Fruit fly (Drosophila melanogaster) whole organism, embryonic: ENCODE results near the gene CG9903.

Source experiments
- Atf6 ChIP-seq: fragments of 200-800 bp; sonication (Bioruptor generic); IDR thresholded peaks from 2 replicates; pipeline ENCODE4 v1.3.6; 2022; ENCODE audit warnings: missing biosample characterization, missing genetic modification characterization
- B-H1 ChIP-seq: fragments of 200-800 bp; sonication (Bioruptor generic); IDR thresholded peaks from 3 replicates; pipeline ENCODE4 v1.3.6; 2022; ENCODE audit warnings: missing biosample characterization, missing genetic modification characterization
- B-H2 ChIP-seq: fragments of 200-800 bp; sonication (Bioruptor generic); optimal IDR thresholded peaks from 2 replicates; lab custom pipeline; 2018; ENCODE audit warnings: missing biosample characterization, mild to moderate bottlenecking, missing genetic modification characterization
- Blimp-1 ChIP-seq: fragments of 200-800 bp; sonication (Bioruptor generic); optimal IDR thresholded peaks from 3 replicates; lab custom pipeline; 2018; ENCODE audit warnings: missing biosample characterization, missing genetic modification characterization, mild to moderate bottlenecking, moderate library complexity, missing genetic modification reagents
- CG10209 ChIP-seq: fragments of 200-800 bp; sonication (Bioruptor generic); optimal IDR thresholded peaks from 3 replicates; lab custom pipeline; 2017; ENCODE audit warnings: missing biosample characterization, mild to moderate bottlenecking, missing genetic modification characterization, missing genetic modification reagents
- CG10274 ChIP-seq: fragments of 200-800 bp; sonication (Bioruptor generic); optimal IDR thresholded peaks from 3 replicates; lab custom pipeline; 2017; ENCODE audit warnings: missing biosample characterization, mild to moderate bottlenecking, missing genetic modification characterization
- CG10431 ChIP-seq: fragments of 200-800 bp; sonication (Bioruptor generic); optimal IDR thresholded peaks from 3 replicates; lab custom pipeline; 2018; ENCODE audit warnings: missing biosample characterization, mild to moderate bottlenecking, missing genetic modification characterization
- CG10462 ChIP-seq: fragments of 200-800 bp; sonication (Bioruptor generic); optimal IDR thresholded peaks from 2 replicates; lab custom pipeline; 2016; ENCODE audit warnings: missing biosample characterization, missing genetic modification characterization
- CG11085 ChIP-seq: fragments of 200-800 bp; sonication (Bioruptor generic); IDR thresholded peaks from 2 replicates; pipeline ENCODE4 v1.3.6; 2022; ENCODE audit warnings: missing biosample characterization, missing genetic modification characterization
- CG11695 ChIP-seq: fragments of 200-800 bp; sonication (Bioruptor generic); IDR thresholded peaks from 3 replicates; pipeline ENCODE4 v1.3.6; 2022; ENCODE audit warnings: missing biosample characterization, missing genetic modification characterization
- CG11723 ChIP-seq: fragments of 200-800 bp; sonication (Bioruptor generic); optimal IDR thresholded peaks from 2 replicates; lab custom pipeline; 2017; ENCODE audit warnings: missing biosample characterization, mild to moderate bottlenecking, missing genetic modification characterization
- CG13894 ChIP-seq: fragments of 200-800 bp; sonication (Bioruptor generic); optimal IDR thresholded peaks from 3 replicates; lab custom pipeline; 2018; ENCODE audit warnings: missing biosample characterization, mild to moderate bottlenecking, missing genetic modification characterization, moderate library complexity
- CG1529 ChIP-seq: fragments of 200-800 bp; sonication (Bioruptor generic); optimal IDR thresholded peaks from 3 replicates; lab custom pipeline; 2018; ENCODE audit warnings: missing biosample characterization, missing genetic modification characterization
- CG1832 ChIP-seq: fragments of 200-800 bp; sonication (Bioruptor generic); optimal IDR thresholded peaks from 2 replicates; lab custom pipeline; 2017; ENCODE audit warnings: missing biosample characterization, mild to moderate bottlenecking, missing genetic modification characterization, inconsistent platforms
- CG2875 ChIP-seq: fragments of 200-800 bp; sonication (Bioruptor generic); optimal IDR thresholded peaks from 2 replicates; lab custom pipeline; 2017; ENCODE audit warnings: missing biosample characterization, mild to moderate bottlenecking, missing genetic modification characterization, missing genetic modification reagents
- CG3065 ChIP-seq: fragments of 200-800 bp; sonication (Bioruptor generic); optimal IDR thresholded peaks from 2 replicates; lab custom pipeline; 2016; ENCODE audit warnings: missing biosample characterization, missing genetic modification characterization
- CG31365 ChIP-seq: fragments of 200-800 bp; sonication (Bioruptor generic); optimal IDR thresholded peaks from 2 replicates; lab custom pipeline; 2018; ENCODE audit warnings: missing biosample characterization, mild to moderate bottlenecking, missing genetic modification characterization
- CG3726 ChIP-seq: fragments of 200-800 bp; sonication (Bioruptor generic); IDR thresholded peaks from 3 replicates; pipeline ENCODE4, ENCODE4 v1.3.6; 2022; ENCODE audit warnings: missing biosample characterization, missing genetic modification characterization
- CG3847 ChIP-seq: fragments of 200-800 bp; sonication (Bioruptor generic); IDR thresholded peaks from 2 replicates; pipeline ENCODE4 v1.3.6; 2022; ENCODE audit warnings: missing biosample characterization, missing genetic modification characterization
- CG6683 ChIP-seq: fragments of 200-800 bp; sonication (Bioruptor generic); optimal IDR thresholded peaks from 2 replicates; lab custom pipeline; 2017; ENCODE audit warnings: missing biosample characterization, mild to moderate bottlenecking, missing genetic modification characterization, missing genetic modification reagents
- CG7745 ChIP-seq: fragments of 200-800 bp; sonication (Bioruptor generic); optimal IDR thresholded peaks from 2 replicates; lab custom pipeline; 2018; ENCODE audit warnings: missing biosample characterization, mild to moderate bottlenecking, missing genetic modification characterization, moderate library complexity
- CG7963 ChIP-seq: fragments of 200-800 bp; sonication (Bioruptor generic); IDR thresholded peaks from 3 replicates; pipeline ENCODE4 v1.3.6; 2022; ENCODE audit warnings: missing biosample characterization, missing genetic modification characterization; ENCODE audit not compliant: partially characterized antibody
- CG9876 ChIP-seq: fragments of 200-800 bp; sonication (Bioruptor generic); optimal IDR thresholded peaks from 2 replicates; lab custom pipeline; 2016; ENCODE audit warnings: missing biosample characterization, missing genetic modification characterization
- CG9932 ChIP-seq: fragments of 200-800 bp; sonication (Bioruptor generic); IDR thresholded peaks from 2 replicates; pipeline ENCODE4 v1.3.6; 2022; ENCODE audit warnings: missing biosample characterization, missing genetic modification characterization
- CkIIα-i1 ChIP-seq: fragments of 200-800 bp; sonication (Bioruptor generic); IDR thresholded peaks from 2 replicates; pipeline ENCODE4 v1.3.6; 2022; ENCODE audit warnings: missing biosample characterization, missing genetic modification characterization
- Gsc ChIP-seq: fragments of 200-800 bp; sonication (Bioruptor generic); IDR thresholded peaks from 2 replicates; pipeline ENCODE4 v1.3.6; 2022; ENCODE audit warnings: missing biosample characterization, missing genetic modification characterization
- Max ChIP-seq: fragments of 200-800 bp; sonication (Bioruptor generic); optimal IDR thresholded peaks from 2 replicates; lab custom pipeline; 2016; ENCODE audit warnings: missing biosample characterization, mild to moderate bottlenecking, missing genetic modification characterization
- Med ChIP-seq: fragments of 200-800 bp; sonication (Bioruptor generic); peaks from one replicate; lab custom pipeline; 2016; ENCODE audit warnings: missing biosample characterization, missing genetic modification characterization, mild to moderate bottlenecking, inconsistent platforms, moderate library complexity
- Rx ChIP-seq: fragments of 200-800 bp; sonication (Bioruptor generic); IDR thresholded peaks from 2 replicates; pipeline ENCODE4 v1.3.6; 2022; ENCODE audit warnings: missing biosample characterization, missing genetic modification characterization
- Six4 ChIP-seq: fragments of 200-800 bp; sonication (Bioruptor generic); optimal IDR thresholded peaks from 2 replicates; lab custom pipeline; 2016; ENCODE audit warnings: missing biosample characterization, missing genetic modification characterization
- TFAM ChIP-seq: fragments of 200-800 bp; sonication (Bioruptor generic); optimal IDR thresholded peaks from 2 replicates; lab custom pipeline; 2017; ENCODE audit warnings: missing biosample characterization, missing genetic modification characterization, inconsistent platforms
- ase ChIP-seq: fragments of 200-800 bp; sonication (Bioruptor generic); IDR thresholded peaks from 3 replicates; pipeline ENCODE4 v1.3.6; 2022; ENCODE audit warnings: missing biosample characterization, missing genetic modification characterization
- br ChIP-seq: fragments of >200 bp; optimal IDR thresholded peaks from 2 replicates; lab custom pipeline; 2017
- btn ChIP-seq: fragments of 200-800 bp; sonication (Bioruptor generic); optimal IDR thresholded peaks from 2 replicates; lab custom pipeline; 2016; ENCODE audit warnings: missing biosample characterization, missing genetic modification characterization
- dati ChIP-seq: fragments of 200-800 bp; sonication (Bioruptor generic); IDR thresholded peaks from 2 replicates; pipeline ENCODE4 v1.3.6; 2022; ENCODE audit warnings: missing biosample characterization, missing genetic modification characterization
- fd96Cb ChIP-seq: fragments of 200-800 bp; sonication (Bioruptor generic); optimal IDR thresholded peaks from 2 replicates; lab custom pipeline; 2018; ENCODE audit warnings: missing biosample characterization, mild to moderate bottlenecking, missing genetic modification characterization, moderate library complexity
- gfzf ChIP-seq: fragments of 200-800 bp; sonication (Bioruptor generic); optimal IDR thresholded peaks from 2 replicates; lab custom pipeline; 2016; ENCODE audit warnings: missing biosample characterization, mild to moderate bottlenecking, missing genetic modification characterization, moderate library complexity
- grau ChIP-seq: fragments of 200-800 bp; optimal IDR thresholded peaks from 3 replicates; lab custom pipeline; 2019; ENCODE audit warnings: missing biosample characterization, mild to moderate bottlenecking, missing genetic modification characterization, moderate library complexity
- inv ChIP-seq: fragments of 200-800 bp; sonication (Bioruptor generic); IDR thresholded peaks from 2 replicates; pipeline ENCODE4 v1.3.6; 2022; ENCODE audit warnings: missing biosample characterization, missing genetic modification characterization; ENCODE audit not compliant: partially characterized antibody
- jumu ChIP-seq: fragments of 200-800 bp; sonication (Bioruptor generic); optimal IDR thresholded peaks from 3 replicates; lab custom pipeline; 2016; ENCODE audit warnings: missing biosample characterization, missing genetic modification characterization
- kay ChIP-seq: fragments of 200-800 bp; sonication (Bioruptor generic); optimal IDR thresholded peaks from 2 replicates; lab custom pipeline; 2016; ENCODE audit warnings: missing biosample characterization, missing genetic modification characterization
- knrl ChIP-seq: fragments of 200-800 bp; sonication (Bioruptor generic); IDR thresholded peaks from 3 replicates; pipeline ENCODE4 v1.3.6; 2022; ENCODE audit warnings: missing biosample characterization, missing genetic modification characterization; ENCODE audit not compliant: partially characterized antibody
- lmd ChIP-seq: fragments of 200-800 bp; sonication (Bioruptor generic); IDR thresholded peaks from 2 replicates; pipeline ENCODE4 v1.3.6; 2022; ENCODE audit warnings: missing biosample characterization, missing genetic modification characterization
- nau ChIP-seq: fragments of 200-800 bp; sonication (Bioruptor generic); optimal IDR thresholded peaks from 3 replicates; lab custom pipeline; 2017; ENCODE audit warnings: missing biosample characterization, mild to moderate bottlenecking, missing genetic modification characterization, missing genetic modification reagents
- nerfin-1 ChIP-seq: fragments of 200-800 bp; sonication (Bioruptor generic); optimal IDR thresholded peaks from 3 replicates; lab custom pipeline; 2019; ENCODE audit warnings: missing biosample characterization, mild to moderate bottlenecking, missing genetic modification characterization, moderate library complexity
- pros ChIP-seq: fragments of 200-800 bp; sonication (Bioruptor generic); optimal IDR thresholded peaks from 3 replicates; lab custom pipeline; 2019; ENCODE audit warnings: missing biosample characterization, mild to moderate bottlenecking, missing genetic modification characterization, moderate library complexity
- seq ChIP-seq: fragments of 200-800 bp; sonication (Bioruptor generic); IDR thresholded peaks from 2 replicates; pipeline ENCODE4 v1.3.6; 2022; ENCODE audit warnings: missing biosample characterization, missing genetic modification characterization
- sim ChIP-seq: fragments of 200-800 bp; sonication (Bioruptor generic); IDR thresholded peaks from 2 replicates; pipeline ENCODE4 v1.3.6; 2022; ENCODE audit warnings: missing biosample characterization, missing genetic modification characterization
- sisA ChIP-seq: fragments of 200-800 bp; sonication (Bioruptor generic); IDR thresholded peaks from 2 replicates; pipeline ENCODE4 v1.3.6; 2022; ENCODE audit warnings: missing biosample characterization, missing genetic modification characterization
- slp2 ChIP-seq: fragments of 200-800 bp; sonication (Bioruptor generic); optimal IDR thresholded peaks from 2 replicates; lab custom pipeline; 2016; ENCODE audit warnings: missing biosample characterization, missing genetic modification characterization
- sr ChIP-seq: fragments of 200-800 bp; sonication (Bioruptor generic); IDR thresholded peaks from 3 replicates; pipeline ENCODE4 v1.3.6; 2022; ENCODE audit warnings: missing biosample characterization, missing genetic modification characterization
- unpg ChIP-seq: fragments of 200-800 bp; sonication (Bioruptor generic); optimal IDR thresholded peaks from 3 replicates; lab custom pipeline; 2018; ENCODE audit warnings: missing biosample characterization, mild to moderate bottlenecking, missing genetic modification characterization, moderate library complexity

Gene CG9903

DNA sequence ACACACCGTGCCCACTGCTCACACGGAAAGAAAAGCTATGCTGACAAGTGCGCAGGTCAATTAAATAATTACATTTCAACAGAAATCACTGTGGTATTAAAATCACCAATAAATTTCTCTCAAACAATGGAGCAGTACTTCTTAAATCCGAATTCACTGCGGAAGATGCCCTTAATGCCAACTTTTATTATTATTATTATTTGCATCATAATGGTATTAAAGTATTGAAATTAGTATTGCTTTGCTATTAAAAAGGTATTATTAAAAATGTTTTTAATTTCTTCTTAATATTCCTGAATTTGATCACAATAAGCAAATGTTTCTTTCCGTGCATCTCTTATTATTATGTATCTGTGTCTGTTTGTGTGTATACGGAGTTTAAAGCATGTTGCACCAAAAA is 39.3 kb upstream of the CG9903 start (continued):
- TF ChIP-seq CG6683 (no peak), CG3726 (GFP tag; lab: Robert Waterston, UW) (no peak), sim (GFP tag; lab: Robert Waterston, UW) (no peak), kay (GFP tag; lab: Kevin White, UChicago) (no peak), CkIIα-i1 (GFP tag; lab: Robert Waterston, UW) (no peak), nerfin-1 (no peak), CG10431 (no peak), CG3847 (GFP tag; lab: Robert Waterston, UW) (no peak), Gsc (GFP tag; lab: Robert Waterston, UW) (no peak), lmd (GFP tag; lab: Robert Waterston, UW) (peak; percentile 34), CG3065 (GFP tag; lab: Kevin White, UChicago) (no peak), CG7963 (GFP tag; lab: Robert Waterston, UW) (no peak), CG11085 (no peak), inv (GFP tag; lab: Robert Waterston, UW) (no peak), CG7745 (tag; lab: Kevin White, UChicago) (no peak), seq (GFP tag; lab: Robert Waterston, UW) (no peak), nau (peak; percentile 39), Max (peak; percentile 8), ase (GFP tag; lab: Robert Waterston, UW) (no peak), CG31365 (tag; lab: Kevin White, UChicago) (no peak), CG9876 (no peak), slp2 (GFP tag; lab: Kevin White, UChicago) (no peak), CG13894 (no peak), CG10462 (GFP tag; lab: Kevin White, UChicago) (no peak), unpg (GFP tag; lab: Kevin White, UChicago) (peak; percentile 41), CG11723 (GFP tag; lab: Kevin White, UChicago) (no peak), br (lab: Kevin White, UChicago) (no peak), B-H2 (GFP tag; lab: Kevin White, UChicago) (no peak), Six4 (GFP tag; lab: Kevin White, UChicago) (no peak), CG10274 (no peak), Atf6 (GFP tag; lab: Robert Waterston, UW) (0 out of 2 replicates have a peak, but pooled peaks have one; percentile 14), gfzf (no peak), fd96Cb (peak; percentile 44), knrl (GFP tag; lab: Robert Waterston, UW) (no peak), Rx (GFP tag; lab: Robert Waterston, UW) (no peak), jumu (GFP tag; lab: Kevin White, UChicago) (no peak), CG1832 (GFP tag; lab: Kevin White, UChicago) (no peak), sisA (GFP tag; lab: Robert Waterston, UW) (peak; percentile 36; the same call in 1 of the 2 replicates), pros (GFP tag; lab: Kevin White, UChicago) (no peak), btn (no peak), CG2875 (GFP tag; lab: Kevin White, UChicago) (no peak), Blimp-1 (GFP tag; lab: Kevin White, UChicago) (peak; percentile 24), CG1529 (GFP tag; lab: Kevin White, UChicago) (no peak), CG11695 (GFP tag; lab: Robert Waterston, UW) (no peak), CG10209 (GFP tag; lab: Kevin White, UChicago) (peak; percentile 50), CG9932 (GFP tag; lab: Robert Waterston, UW) (no peak), sr (GFP tag; lab: Robert Waterston, UW) (no peak), Med (GFP tag; lab: Kevin White, UChicago) (peak; percentile 47), grau (peak; percentile 61), dati (GFP tag; lab: Robert Waterston, UW) (no peak), B-H1 (GFP tag; lab: Robert Waterston, UW) (no peak), TFAM (GFP tag; lab: Kevin White, UChicago) (no peak)
